Worm (Caenorhabditis elegans) whole organism, late embryonic: ENCODE results near the gene srg-7.

Experiments
- ceh-14 ChIP-seq: sonication (generic microtip); optimal IDR thresholded peaks from 2 replicates; lab custom pipeline; 2016; ENCODE audit warnings: missing genotype, missing genetic modification characterization, missing compliant biosample characterization
- ceh-18 ChIP-seq: sonication (generic microtip); optimal IDR thresholded peaks from 2 replicates; lab custom pipeline; 2016; ENCODE audit warnings: missing genetic modification characterization, missing compliant biosample characterization
- dmd-4 ChIP-seq: sonication (generic microtip); optimal IDR thresholded peaks from 2 replicates; lab custom pipeline; 2016; ENCODE audit warnings: borderline replicate concordance, missing genetic modification characterization, missing compliant biosample characterization
- eyg-1 ChIP-seq: sonication (generic microtip); optimal IDR thresholded peaks from 2 replicates; lab custom pipeline; 2016; ENCODE audit warnings: missing genotype, missing genetic modification characterization, missing compliant biosample characterization
- hlh-13 ChIP-seq: fragments of 200-800 bp; sonication (Bioruptor generic); optimal IDR thresholded peaks from 2 replicates; lab custom pipeline; 2018; ENCODE audit warnings: mild to moderate bottlenecking, missing genetic modification characterization, missing compliant biosample characterization
- pag-3 ChIP-seq: sonication (generic microtip); optimal IDR thresholded peaks from 2 replicates; lab custom pipeline; 2016; ENCODE audit warnings: missing compliant biosample characterization, missing genetic modification characterization, borderline replicate concordance
- pha-4 ChIP-seq: fragments of 150-350 bp; optimal IDR thresholded peaks from 2 replicates; lab custom pipeline; 2018; ENCODE audit warnings: missing biosample characterization, missing genetic modification reagents, missing genetic modification characterization
- tbx-2 ChIP-seq: sonication (generic microtip); optimal IDR thresholded peaks from 2 replicates; lab custom pipeline; 2016; ENCODE audit warnings: missing genetic modification characterization, missing compliant biosample characterization
- tbx-7 ChIP-seq: sonication (generic microtip); optimal IDR thresholded peaks from 2 replicates; lab custom pipeline; 2016; ENCODE audit warnings: missing genotype, missing genetic modification characterization, missing compliant biosample characterization
- zip-5 ChIP-seq: sonication (generic microtip); optimal IDR thresholded peaks from 2 replicates; lab custom pipeline; 2016; ENCODE audit warnings: missing genetic modification characterization, missing compliant biosample characterization

DNA sequence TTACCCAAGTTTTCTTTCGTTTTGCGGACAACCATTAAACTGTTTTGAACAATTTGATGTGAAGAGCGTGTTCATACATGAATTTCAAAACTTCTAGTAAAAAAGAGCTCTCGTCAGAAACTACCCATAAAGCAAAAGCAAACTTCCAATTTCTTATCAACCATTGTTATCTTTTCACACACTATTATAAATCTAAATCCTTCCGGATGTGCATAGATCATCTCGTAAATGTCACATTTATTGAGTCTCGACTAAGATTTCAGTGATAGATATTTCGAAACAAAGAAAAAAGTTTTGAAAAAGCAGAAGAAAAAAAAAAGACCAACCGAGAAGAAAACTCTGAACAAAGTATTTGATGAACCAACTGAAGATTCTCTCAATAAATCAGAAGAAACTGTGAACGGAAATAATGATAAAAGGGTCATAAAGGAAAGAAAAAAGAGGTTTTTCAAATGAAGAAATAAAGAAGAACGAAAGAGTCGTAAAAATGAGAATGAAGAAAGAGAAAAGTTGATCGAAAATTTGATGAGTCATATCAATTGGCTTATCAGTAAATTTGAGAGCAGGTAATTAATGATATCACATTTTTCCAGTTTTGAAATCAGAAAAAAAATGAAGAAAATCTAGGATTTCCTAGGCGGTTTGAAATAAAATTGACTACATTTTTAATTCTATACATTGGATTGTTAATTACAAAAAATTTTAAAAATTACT is 22.7 kb upstream of the srg-7 start:
- TF ChIP-seq pha-4 (no peak), tbx-7 (tag; lab: Kevin White, UChicago) (no peak), ceh-14 (no peak), eyg-1 (tag; lab: Kevin White, UChicago) (no peak), tbx-2 (no peak), zip-5 (tag; lab: Kevin White, UChicago) (no peak), pag-3 (tag; lab: Kevin White, UChicago) (no peak), ceh-18 (tag; lab: Kevin White, UChicago) (no peak), dmd-4 (tag; lab: Kevin White, UChicago) (no peak), hlh-13 (GFP tag; lab: Kevin White, UChicago) (no peak)
